Fruit fly (Drosophila melanogaster): ENCODE data around the gene CG8927.
A peak's percentile ranks its signal among the peaks of the same experiment; 100 is the strongest.

CG8927 gene

DNA sequence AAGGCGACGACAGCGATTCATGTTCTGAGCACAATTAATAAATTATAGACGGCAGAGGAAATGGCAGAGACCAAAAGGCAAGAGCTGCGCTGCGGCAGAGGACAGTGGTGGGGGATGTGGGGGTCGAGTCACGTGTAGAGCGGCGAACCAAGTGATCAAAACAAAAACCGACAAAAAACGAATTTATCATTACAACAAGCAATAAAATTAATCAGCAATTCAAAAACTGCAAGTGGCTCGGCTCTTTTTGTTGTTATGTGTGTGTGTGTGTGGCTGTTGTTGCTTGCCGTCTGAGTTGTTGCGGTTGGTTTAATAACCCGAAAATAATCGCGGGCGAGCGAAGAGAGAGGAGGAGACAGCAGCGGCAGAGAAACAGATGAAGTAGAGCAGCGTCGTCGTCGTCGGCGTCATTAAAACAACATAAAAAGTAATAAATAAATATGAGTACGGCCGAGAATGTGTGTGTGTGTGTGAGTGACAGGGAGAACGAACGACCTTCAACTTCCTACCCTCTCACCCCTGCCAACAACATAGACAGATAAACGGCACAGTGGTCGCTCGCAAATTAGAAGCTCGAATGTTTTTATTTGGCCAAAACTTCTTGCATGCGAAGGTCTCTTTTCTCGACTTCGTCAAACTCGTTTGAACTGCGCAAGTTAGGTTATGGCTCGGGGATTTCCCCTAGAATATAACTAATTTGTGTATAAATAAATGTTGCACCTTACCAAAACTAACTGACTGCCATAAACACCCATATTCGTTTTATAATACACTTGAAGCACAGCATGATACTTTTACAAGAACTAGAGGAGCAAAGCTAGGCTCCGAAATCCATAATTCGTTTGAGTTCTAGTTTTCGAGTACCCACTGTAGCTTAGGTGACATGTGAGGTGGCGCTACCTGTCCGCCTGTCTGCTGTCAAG lies 50.8 kb downstream of the CG8927 start (continued):
- TF ChIP-seq tio (GFP tag; optimal IDR thresholded peaks at IDR 0.05) (peak; percentile 68), wor (GFP tag; IDR thresholded peaks at IDR 0.05) (no peak), CG11398 (GFP tag; optimal IDR thresholded peaks at IDR 0.05) (peak; percentile 66), B-H2 (GFP tag; optimal IDR thresholded peaks at IDR 0.05) (no peak), knrl (GFP tag; IDR thresholded peaks at IDR 0.05; ENCODE audit: partially characterized antibody) (no peak), CG6689 (GFP tag; IDR thresholded peaks at IDR 0.05) (no peak), CG4707 (GFP tag; optimal IDR thresholded peaks at IDR 0.05) (peak; percentile 31), Side (GFP tag; optimal IDR thresholded peaks at IDR 0.05) (peak; percentile 69), CG11560 (tag; IDR thresholded peaks at IDR 0.05) (no peak), kah (GFP tag; optimal IDR thresholded peaks at IDR 0.05) (peak; percentile 47), tgo (GFP tag; IDR thresholded peaks at IDR 0.05) (no peak), CG4424 (GFP tag; optimal IDR thresholded peaks at IDR 0.05) (peak; percentile 80), CG7987 (GFP tag; optimal IDR thresholded peaks at IDR 0.05) (no peak), ham (GFP tag; IDR thresholded peaks at IDR 0.05) (no peak), sens (GFP tag) (peak; percentile 97), lmd (GFP tag; IDR thresholded peaks at IDR 0.05) (no peak), CG12744 (GFP tag; optimal IDR thresholded peaks at IDR 0.05) (peak; percentile 33), Antp (GFP tag; optimal IDR thresholded peaks at IDR 0.05) (peak; percentile 78), sqz (GFP tag; optimal IDR thresholded peaks at IDR 0.05) (peak; percentile 32), slbo (GFP tag; IDR thresholded peaks at IDR 0.05) (no peak), bbx (GFP tag; IDR thresholded peaks at IDR 0.05; ENCODE audit: partially characterized antibody) (no peak), sna (GFP tag; IDR thresholded peaks at IDR 0.05; ENCODE audit: partially characterized antibody) (no peak), CG6272 (GFP tag; IDR thresholded peaks at IDR 0.05) (peak; percentile 40; the same call in 1 of the 2 replicates), tx (GFP tag; optimal IDR thresholded peaks at IDR 0.05) (peak; percentile 64), CG6175 (GFP tag; IDR thresholded peaks at IDR 0.05) (no peak), sim (GFP tag; IDR thresholded peaks at IDR 0.05) (no peak), kay (GFP tag; optimal IDR thresholded peaks at IDR 0.05) (peak; percentile 23), CG32772 (GFP tag; IDR thresholded peaks at IDR 0.05) (no peak), Eip74EF (GFP tag; optimal IDR thresholded peaks at IDR 0.05) (peak in 1 of 2 experiments; percentile 52), stwl (tag; optimal IDR thresholded peaks at IDR 0.05) (no peak), CG7556 (GFP tag; optimal IDR thresholded peaks at IDR 0.05) (peak; percentile 80), Sry-β (GFP tag; optimal IDR thresholded peaks at IDR 0.05) (no peak), fd64A (GFP tag; optimal IDR thresholded peaks at IDR 0.05) (peak; percentile 3), stc (GFP tag; IDR thresholded peaks at IDR 0.05) (no peak), grn (GFP tag; optimal IDR thresholded peaks at IDR 0.05) (no peak), D19A (tag; optimal IDR thresholded peaks at IDR 0.05) (peak; percentile 70), hth (optimal IDR thresholded peaks at IDR 0.05) (no peak), Atf6 (GFP tag; IDR thresholded peaks at IDR 0.05) (no peak), btn (GFP tag; optimal IDR thresholded peaks at IDR 0.05) (peak; percentile 61), CG1529 (GFP tag; optimal IDR thresholded peaks at IDR 0.05) (peak; percentile 70), CG12155 (GFP tag; optimal IDR thresholded peaks at IDR 0.05) (peak; percentile 58), CG3995 (GFP tag; optimal IDR thresholded peaks at IDR 0.05) (no peak), CG12942 (GFP tag; optimal IDR thresholded peaks at IDR 0.05) (peak; percentile 51), twi (tag; optimal IDR thresholded peaks at IDR 0.05) (peak; percentile 53), peb (GFP tag; IDR thresholded peaks at IDR 0.05) (no peak), CG6813 (GFP tag; optimal IDR thresholded peaks at IDR 0.05) (peak; percentile 28), CG32767 (GFP tag; IDR thresholded peaks at IDR 0.05) (no peak), sr (GFP tag; IDR thresholded peaks at IDR 0.05) (no peak), inv (GFP tag; IDR thresholded peaks at IDR 0.05; ENCODE audit: partially characterized antibody) (no peak), CG6791 (GFP tag; IDR thresholded peaks at IDR 0.05; ENCODE audit: partially characterized antibody) (no peak)
